Fruit fly (Drosophila melanogaster): ENCODE measurements around the gene CG13875.

The CG13875 gene

DNA sequence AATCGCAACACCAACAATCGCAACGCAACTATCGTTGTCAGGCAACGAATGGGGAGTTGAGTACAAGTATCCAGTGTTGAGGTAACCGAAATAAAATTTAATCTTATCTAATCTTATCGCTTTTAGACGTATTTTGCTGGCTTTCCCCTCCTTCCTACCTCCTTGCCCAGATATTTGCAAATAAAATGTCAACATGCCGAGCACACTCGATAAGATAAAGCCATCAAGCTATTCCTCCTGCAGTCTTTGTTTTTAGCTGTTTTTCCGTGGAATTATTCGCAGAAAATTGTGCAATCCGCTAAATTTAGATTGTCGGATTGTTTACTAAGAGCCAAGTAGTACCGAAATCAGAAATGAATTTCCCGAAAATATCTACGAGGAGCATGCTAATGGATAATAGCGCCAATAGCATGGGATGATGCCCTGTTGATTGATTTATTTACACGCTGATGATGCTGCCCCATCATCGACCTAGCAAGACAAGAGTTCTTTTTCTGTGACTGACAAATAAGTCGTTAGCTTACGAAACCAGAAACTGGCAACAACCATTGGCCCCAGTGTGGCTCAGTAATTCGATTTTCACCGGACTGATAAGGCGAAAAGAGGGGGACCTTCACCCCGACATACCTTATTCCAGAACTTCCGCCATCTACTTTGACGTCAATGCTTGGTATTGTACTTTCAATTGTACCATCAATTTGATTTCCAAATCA lies 23.0 kb upstream of the CG13875 start (continued):
- peak; percentile 63 for TF ChIP-seq Eip78C (GFP tag)

DNA sequence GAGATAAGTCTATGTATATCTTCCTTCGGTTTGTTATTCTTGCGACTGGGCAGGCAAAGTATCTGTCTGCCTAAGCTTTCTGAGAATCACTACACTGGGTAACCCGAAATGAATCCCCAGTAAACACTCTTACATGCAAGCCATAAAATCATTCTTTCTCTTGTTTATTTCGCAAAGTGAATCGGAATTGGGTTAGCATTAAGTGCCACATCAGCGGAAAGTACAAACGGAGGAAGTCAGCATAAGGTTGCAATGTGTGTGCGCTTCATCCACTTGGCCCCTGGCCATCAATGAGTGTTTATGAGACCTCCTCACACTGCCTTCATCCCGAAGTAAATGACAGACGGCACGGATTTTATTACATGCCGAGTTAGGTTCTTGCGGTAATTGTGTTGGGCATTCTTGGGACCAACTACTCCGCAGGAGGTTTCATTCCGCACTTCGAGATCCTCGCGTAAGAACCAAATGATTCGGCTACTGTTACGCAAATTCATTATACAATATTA lies 22.0 kb upstream of the CG13875 start:
- no peak for TF ChIP-seq CG11902 (GFP tag; optimal IDR thresholded peaks at IDR 0.05)
- no peak for TF ChIP-seq CG10669 (GFP tag; optimal IDR thresholded peaks at IDR 0.05)
- TF ChIP-seq fd85E (GFP tag; optimal IDR thresholded peaks at IDR 0.05): no peak
- TF ChIP-seq salr (GFP tag; optimal IDR thresholded peaks at IDR 0.05): no peak
- no peak for TF ChIP-seq fkh (GFP tag; optimal IDR thresholded peaks at IDR 0.05)
- TF ChIP-seq CG15336 (GFP tag; IDR thresholded peaks at IDR 0.05): no peak
- no peak for TF ChIP-seq Gug (GFP tag; IDR thresholded peaks at IDR 0.05)
- no peak for TF ChIP-seq Hr4 (GFP tag; optimal IDR thresholded peaks at IDR 0.05)
- TF ChIP-seq Met (GFP tag; optimal IDR thresholded peaks at IDR 0.05): no peak
- no peak for TF ChIP-seq achi (GFP tag; optimal IDR thresholded peaks at IDR 0.05)
- no peak for TF ChIP-seq CG10631 (GFP tag; optimal IDR thresholded peaks at IDR 0.05)
- no peak for TF ChIP-seq CG8319 (GFP tag; optimal IDR thresholded peaks at IDR 0.05)
- no peak for TF ChIP-seq lz (GFP tag; optimal IDR thresholded peaks at IDR 0.05)
- TF ChIP-seq CG6808 (GFP tag; optimal IDR thresholded peaks at IDR 0.05): no peak
- TF ChIP-seq ss (GFP tag; optimal IDR thresholded peaks at IDR 0.05): no peak
- TF ChIP-seq Hr39 (GFP tag; optimal IDR thresholded peaks at IDR 0.05): no peak
- TF ChIP-seq Hr38 (GFP tag; optimal IDR thresholded peaks at IDR 0.05): no peak
- TF ChIP-seq svp (GFP tag): no peak

DNA sequence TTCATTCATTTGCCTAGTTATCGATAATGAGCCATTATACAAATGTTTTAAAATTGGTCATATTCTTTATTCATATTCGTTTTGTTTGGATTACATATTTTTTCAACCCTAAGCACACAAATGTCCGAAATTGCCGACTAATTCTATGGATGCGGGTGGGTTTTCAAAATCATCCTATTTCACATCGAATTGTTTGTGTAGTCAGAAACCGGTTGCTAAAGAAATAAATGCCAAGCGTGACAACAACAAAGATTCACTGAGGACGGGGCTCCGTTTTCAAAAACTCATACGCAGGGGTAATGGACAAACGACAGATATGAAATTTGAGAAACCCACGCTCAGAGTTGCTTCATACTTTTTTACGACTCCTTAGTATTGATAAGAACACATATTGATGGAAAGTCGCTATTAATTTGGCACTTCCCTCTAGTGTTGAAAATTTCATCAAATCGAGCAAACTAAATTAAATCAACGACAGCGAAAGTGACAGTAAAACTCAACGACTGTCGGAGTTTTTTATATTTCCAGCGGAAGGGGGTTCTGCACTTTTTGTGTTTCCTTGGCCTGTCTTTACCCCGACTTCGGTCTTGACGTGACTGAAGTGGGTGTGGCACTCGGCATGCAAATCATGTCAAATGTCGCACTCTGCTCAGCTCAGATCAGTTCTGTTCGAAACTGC lies 20.2 kb upstream of the CG13875 start:
- peak in 1 of 2 experiments; percentile 17 for TF ChIP-seq ss (GFP tag; optimal IDR thresholded peaks at IDR 0.05)
- TF ChIP-seq CG8632 (GFP tag; optimal IDR thresholded peaks at IDR 0.05): no peak
- TF ChIP-seq Blimp-1 (GFP tag; optimal IDR thresholded peaks at IDR 0.05): peak; percentile 60
- TF ChIP-seq Eip78C (GFP tag): peak; percentile 22
- peak; percentile 24 for TF ChIP-seq fkh (GFP tag; optimal IDR thresholded peaks at IDR 0.05)
- TF ChIP-seq Eip93F (GFP tag; optimal IDR thresholded peaks at IDR 0.05): no peak

DNA sequence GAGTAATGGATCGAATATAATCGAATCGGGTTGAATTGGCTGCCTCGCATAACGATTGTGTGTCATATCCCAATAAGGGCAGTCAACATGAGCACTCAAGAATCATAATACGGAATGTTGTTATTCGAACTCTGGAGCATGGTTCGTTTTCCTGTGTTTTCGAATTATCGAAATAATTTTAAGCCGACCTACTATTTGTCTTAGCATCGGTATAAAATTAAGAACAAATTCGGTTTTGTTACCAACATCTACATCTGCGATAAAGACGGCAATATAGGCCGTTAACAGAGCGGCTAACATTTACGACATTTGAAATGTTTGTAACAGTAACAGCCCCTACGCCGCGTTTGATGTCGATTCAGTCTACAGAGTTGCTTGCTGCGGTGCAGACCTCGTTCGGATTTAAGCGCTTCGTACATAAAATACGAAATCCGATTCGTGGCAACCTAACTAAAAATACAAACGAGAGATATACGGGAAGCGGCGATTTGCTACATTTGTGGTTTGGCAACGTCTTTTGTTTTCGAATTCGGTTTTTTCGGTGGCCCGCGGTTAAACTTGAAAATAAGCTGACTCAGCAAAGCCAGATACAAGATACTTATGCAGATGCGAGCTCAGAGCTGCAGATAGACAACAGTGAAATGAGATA lies 19.2 kb upstream of the CG13875 start:
- TF ChIP-seq fkh (GFP tag; optimal IDR thresholded peaks at IDR 0.05): peak; percentile 24
- TF ChIP-seq net (GFP tag; optimal IDR thresholded peaks at IDR 0.05): peak; percentile 1
- no peak for TF ChIP-seq CG3919 (GFP tag; optimal IDR thresholded peaks at IDR 0.05)
- TF ChIP-seq vri (GFP tag; optimal IDR thresholded peaks at IDR 0.05): peak; percentile 47
- no peak for TF ChIP-seq Smox (GFP tag; optimal IDR thresholded peaks at IDR 0.05)
- TF ChIP-seq CG8119 (GFP tag; IDR thresholded peaks at IDR 0.05): peak; percentile 42; the same call in 2 of the 3 replicates
- TF ChIP-seq Hr4 (GFP tag; optimal IDR thresholded peaks at IDR 0.05): no peak
- TF ChIP-seq dsx (GFP tag; optimal IDR thresholded peaks at IDR 0.05; ENCODE audit: poor library complexity, severe bottlenecking): peak; percentile 44
- TF ChIP-seq CG10631 (GFP tag; optimal IDR thresholded peaks at IDR 0.05): no peak
- TF ChIP-seq fd59A (GFP tag; optimal IDR thresholded peaks at IDR 0.05): no peak
- TF ChIP-seq CG11902 (GFP tag; optimal IDR thresholded peaks at IDR 0.05): no peak
- TF ChIP-seq svp (GFP tag): peak; percentile 75
- TF ChIP-seq acj6 (GFP tag; optimal IDR thresholded peaks at IDR 0.05): no peak
- TF ChIP-seq CG10669 (GFP tag; optimal IDR thresholded peaks at IDR 0.05): no peak
- TF ChIP-seq Lpt (GFP tag; optimal IDR thresholded peaks at IDR 0.05): no peak
- TF ChIP-seq Blimp-1 (GFP tag; optimal IDR thresholded peaks at IDR 0.05): peak; percentile 21
- peak; percentile 51 for TF ChIP-seq Eip78C (GFP tag)
- TF ChIP-seq CG15336 (GFP tag; IDR thresholded peaks at IDR 0.05): peak; percentile 22; the same call in 1 of the 2 replicates
- no peak for TF ChIP-seq spab (GFP tag; optimal IDR thresholded peaks at IDR 0.05)
- TF ChIP-seq CG6854 (GFP tag; optimal IDR thresholded peaks at IDR 0.05): peak; percentile 42
- TF ChIP-seq Eip75B (GFP tag; optimal IDR thresholded peaks at IDR 0.05): no peak
- peak in 1 of 2 experiments; percentile 14 for TF ChIP-seq ss (GFP tag; optimal IDR thresholded peaks at IDR 0.05)
- TF ChIP-seq CG11294 (GFP tag; IDR thresholded peaks at IDR 0.05): no peak
- TF ChIP-seq Sox102F (GFP tag; optimal IDR thresholded peaks at IDR 0.05): peak; percentile 8
- TF ChIP-seq CG34406 (GFP tag; optimal IDR thresholded peaks at IDR 0.05): no peak
- no peak for TF ChIP-seq Eip93F (GFP tag; optimal IDR thresholded peaks at IDR 0.05)
- no peak; the same call in 2 of the 3 replicates for TF ChIP-seq eg (GFP tag; IDR thresholded peaks at IDR 0.05)
- no peak for TF ChIP-seq Hr38 (GFP tag; optimal IDR thresholded peaks at IDR 0.05)
